Worm (Caenorhabditis elegans) whole organism, L4/young adult: Measurements from ENCODE around the gene R01B10.2.

ENCODE experiments used
- W03F9.2 ChIP-seq: fragments of 150-350 bp; optimal IDR thresholded peaks from 2 replicates; lab custom pipeline; 2014; ENCODE audit warnings: missing biosample characterization, missing genetic modification characterization
- him-1 ChIP-seq: sonication (generic microtip); optimal IDR thresholded peaks from 2 replicates; lab custom pipeline; 2016; ENCODE audit warnings: missing genotype, missing genetic modification reagents, missing genetic modification characterization, missing compliant biosample characterization

- no peak for TF ChIP-seq him-1 (tag; lab: Kevin White, UChicago)
- TF ChIP-seq W03F9.2 (tag; lab: Kevin White, UChicago), result no peak
Observed at ce11 chrV:6063330-6063729, 22.1 kb upstream of the R01B10.2 start, which contains the start of gene Y38A10A.2.
